Worm (Caenorhabditis elegans) whole organism, L4 larva: ENCODE results near the gene B0507.2.

Experiments used
- D1046.2 ChIP-seq: fragments of 200-800 bp; sonication (Bioruptor generic); IDR thresholded peaks from 2 replicates; pipeline ENCODE4 v1.3.6; 2022; ENCODE audit warnings: missing genetic modification characterization, missing compliant biosample characterization
- F37D6.2 ChIP-seq: sonication (generic microtip); optimal IDR thresholded peaks from 2 replicates; lab custom pipeline; 2016; ENCODE audit warnings: mild to moderate bottlenecking, missing genetic modification characterization, missing compliant biosample characterization
- F49E8.2 ChIP-seq: sonication (generic microtip); optimal IDR thresholded peaks from 2 replicates; lab custom pipeline; 2016; ENCODE audit warnings: missing compliant biosample characterization, mild to moderate bottlenecking, missing genetic modification characterization, borderline replicate concordance
- T20F7.1 ChIP-seq: fragments of 200-800 bp; sonication (Bioruptor generic); optimal IDR thresholded peaks from 2 replicates; lab custom pipeline; 2018; ENCODE audit warnings: mild to moderate bottlenecking, missing genetic modification characterization, missing compliant biosample characterization
- Y48G9A.11 ChIP-seq: fragments of 200-800 bp; sonication (Bioruptor generic); IDR thresholded peaks from 2 replicates; pipeline ENCODE4 v1.3.6; 2022; ENCODE audit warnings: missing genetic modification reagents, missing genetic modification characterization, missing compliant biosample characterization
- Y5F2A.4 ChIP-seq: fragments of 200-800 bp; sonication (Bioruptor generic); optimal IDR thresholded peaks from 2 replicates; lab custom pipeline; 2018; ENCODE audit warnings: mild to moderate bottlenecking, missing genetic modification characterization, missing compliant biosample characterization
- Y75B8A.6 ChIP-seq: fragments of 200-800 bp; sonication (Bioruptor generic); IDR thresholded peaks from 2 replicates; pipeline ENCODE4 v1.3.6; 2022; ENCODE audit warnings: missing genetic modification reagents, missing genetic modification characterization, missing compliant biosample characterization
- aha-1 ChIP-seq: fragments of 150-350 bp; peaks from one replicate; lab custom pipeline; 2014; ENCODE audit warnings: missing biosample characterization, missing genetic modification characterization
- aly-2 ChIP-seq: sonication (generic microtip); optimal IDR thresholded peaks from 2 replicates; lab custom pipeline; 2018; ENCODE audit warnings: missing biosample characterization, missing genetic modification characterization
- ama-1 ChIP-seq: fragments of 150-350 bp; optimal IDR thresholded peaks from 2 replicates; lab custom pipeline; 2014; ENCODE audit warnings: inconsistent platforms, mixed read lengths
- ceh-20 ChIP-seq: fragments of 200-800 bp; sonication (Bioruptor generic); IDR thresholded peaks from 2 replicates; pipeline ENCODE4 v1.3.6; 2022; ENCODE audit warnings: missing genetic modification reagents, missing genetic modification characterization, missing compliant biosample characterization
- ceh-44 ChIP-seq: fragments of 200-800 bp; sonication (Bioruptor generic); IDR thresholded peaks from 2 replicates; pipeline ENCODE4 v1.3.6; 2022; ENCODE audit warnings: missing genetic modification reagents, missing genetic modification characterization, missing compliant biosample characterization
- ceh-82 ChIP-seq: sonication (generic microtip); optimal IDR thresholded peaks from 2 replicates; lab custom pipeline; 2017; ENCODE audit warnings: missing biosample characterization, missing genetic modification characterization
- ctbp-1 ChIP-seq: fragments of 200-800 bp; sonication (Bioruptor generic); IDR thresholded peaks from 2 replicates; pipeline ENCODE4 v1.3.6; 2022; ENCODE audit warnings: missing genetic modification reagents, missing genetic modification characterization, missing compliant biosample characterization
- daf-16 ChIP-seq, 3 experiments: sonication (generic microtip); optimal IDR thresholded peaks; 2 replicates each; lab custom pipeline; 2016 to 2017; ENCODE audit warnings: missing genetic modification characterization in 3 of 3, missing genetic modification reagents in 3 of 3, mild to moderate bottlenecking in 2 of 3, missing compliant biosample characterization in 2 of 3, missing biosample characterization in 1 of 3, moderate library complexity in 1 of 3
- dmd-6 ChIP-seq: fragments of 200-800 bp; sonication (Bioruptor generic); IDR thresholded peaks from 2 replicates; pipeline ENCODE4 v1.3.6; 2022; ENCODE audit warnings: missing genetic modification reagents, missing genetic modification characterization, missing compliant biosample characterization
- dmd-9 ChIP-seq: fragments of 200-800 bp; sonication (Bioruptor generic); IDR thresholded peaks from 2 replicates; pipeline ENCODE4 v1.3.6; 2022; ENCODE audit warnings: missing genetic modification reagents, missing genetic modification characterization, missing compliant biosample characterization
- dve-1 ChIP-seq: sonication (generic microtip); optimal IDR thresholded peaks from 2 replicates; lab custom pipeline; 2017; ENCODE audit warnings: antibody characterized with exemption, mild to moderate bottlenecking, missing genetic modification characterization, missing compliant biosample characterization; ENCODE audit not compliant: insufficient read depth
- egl-27 ChIP-seq: sonication (generic microtip); optimal IDR thresholded peaks from 3 replicates; lab custom pipeline; 2017; ENCODE audit warnings: missing biosample characterization, missing genetic modification reagents, missing genetic modification characterization
- egl-43 ChIP-seq: fragments of 200-800 bp; sonication (Bioruptor generic); IDR thresholded peaks from 2 replicates; pipeline ENCODE4 v1.3.6; 2022; ENCODE audit warnings: missing genetic modification reagents, missing genetic modification characterization, missing compliant biosample characterization
- fkh-10 ChIP-seq: fragments of 150-350 bp; optimal IDR thresholded peaks from 2 replicates; lab custom pipeline; 2014; ENCODE audit warnings: missing biosample characterization, missing genetic modification reagents, missing genetic modification characterization
- hif-1 ChIP-seq, 2 experiments: sonication (generic microtip); optimal IDR thresholded peaks; 2 replicates each; lab custom pipeline; 2016 to 2017; ENCODE audit warnings: missing compliant biosample characterization in 2 of 2, missing genetic modification characterization in 2 of 2, missing genetic modification reagents in 2 of 2, missing genotype in 2 of 2, mild to moderate bottlenecking in 1 of 2
- lin-1 ChIP-seq: fragments of 200-800 bp; sonication (Bioruptor generic); IDR thresholded peaks from 2 replicates; pipeline ENCODE4 v1.3.6; 2022; ENCODE audit warnings: missing genetic modification reagents, missing genetic modification characterization, missing compliant biosample characterization
- lin-29 ChIP-seq: fragments of 200-800 bp; sonication (Bioruptor generic); IDR thresholded peaks from 2 replicates; pipeline ENCODE4 v1.3.6; 2022; ENCODE audit warnings: missing genetic modification reagents, missing genetic modification characterization, missing compliant biosample characterization
- lin-39 ChIP-seq: fragments of 150-350 bp; optimal IDR thresholded peaks from 2 replicates; lab custom pipeline; 2014; ENCODE audit warnings: missing biosample characterization, missing genetic modification reagents, missing genetic modification characterization
- lir-3 ChIP-seq: sonication (generic microtip); optimal IDR thresholded peaks from 2 replicates; lab custom pipeline; 2016; ENCODE audit warnings: mild to moderate bottlenecking, missing genetic modification characterization, missing compliant biosample characterization
- madf-9 ChIP-seq: fragments of 200-800 bp; sonication (Bioruptor generic); conservative IDR thresholded peaks from 2 replicates; pipeline ENCODE4 v1.3.6; 2022; ENCODE audit warnings: missing genetic modification reagents, missing genetic modification characterization, missing compliant biosample characterization
- mes-2 ChIP-seq: sonication (generic microtip); optimal IDR thresholded peaks from 2 replicates; lab custom pipeline; 2016; ENCODE audit warnings: missing genotype, mild to moderate bottlenecking, missing genetic modification characterization, missing compliant biosample characterization; ENCODE audit not compliant: poor library complexity, severe bottlenecking
- mxl-2 ChIP-seq: fragments of 200-800 bp; sonication (Bioruptor generic); conservative IDR thresholded peaks from 2 replicates; pipeline ENCODE4 v1.3.6; 2022; ENCODE audit warnings: missing genetic modification reagents, missing genetic modification characterization, missing compliant biosample characterization
- nhr-10 ChIP-seq: fragments of 150-350 bp; optimal IDR thresholded peaks from 2 replicates; lab custom pipeline; 2014; ENCODE audit warnings: missing biosample characterization, missing genetic modification characterization
- nhr-102 ChIP-seq: sonication (generic microtip); optimal IDR thresholded peaks from 2 replicates; lab custom pipeline; 2016; ENCODE audit warnings: mild to moderate bottlenecking, missing genetic modification characterization, moderate library complexity, missing compliant biosample characterization
- nhr-11 ChIP-seq: fragments of 150-350 bp; optimal IDR thresholded peaks from 2 replicates; lab custom pipeline; 2014; ENCODE audit warnings: missing biosample characterization, missing genetic modification characterization
- nhr-237 ChIP-seq: sonication (generic microtip); optimal IDR thresholded peaks from 2 replicates; lab custom pipeline; 2017; ENCODE audit warnings: missing biosample characterization, missing genetic modification characterization
- nhr-28 ChIP-seq: fragments of 150-350 bp; optimal IDR thresholded peaks from 2 replicates; lab custom pipeline; 2014; ENCODE audit warnings: missing biosample characterization, missing genetic modification characterization
- nhr-77 ChIP-seq: fragments of 150-350 bp; optimal IDR thresholded peaks from 2 replicates; lab custom pipeline; 2014; ENCODE audit warnings: missing biosample characterization, missing genetic modification characterization
- pha-4 ChIP-seq, 2 experiments: fragments of 150-350 bp in 1 of 2; fragments of 200-800 bp in 1 of 2; sonication (Bioruptor generic) in 1 of 2; IDR thresholded peaks in 1 of 2; optimal IDR thresholded peaks in 1 of 2; 2 replicates each; pipeline versions ENCODE4 v1.3.6 to Lab custom; 2014 to 2022; ENCODE audit warnings: missing genetic modification characterization in 2 of 2, missing genetic modification reagents in 2 of 2, missing biosample characterization in 1 of 2, missing compliant biosample characterization in 1 of 2
- php-3 ChIP-seq: fragments of 200-800 bp; sonication (Bioruptor generic); IDR thresholded peaks from 2 replicates; pipeline ENCODE4 v1.3.6; 2022; ENCODE audit warnings: missing genetic modification reagents, missing genetic modification characterization, missing compliant biosample characterization
- pqm-1 ChIP-seq: sonication (generic microtip); optimal IDR thresholded peaks from 2 replicates; lab custom pipeline; 2017; ENCODE audit warnings: missing biosample characterization, missing genetic modification characterization
- rbr-2 ChIP-seq: sonication (generic microtip); optimal IDR thresholded peaks from 2 replicates; lab custom pipeline; 2016; ENCODE audit warnings: missing genotype, missing genetic modification characterization, missing compliant biosample characterization
- saeg-2 ChIP-seq: fragments of 200-800 bp; sonication (Bioruptor generic); IDR thresholded peaks from 2 replicates; pipeline ENCODE4 v1.3.6; 2022; ENCODE audit warnings: missing genetic modification reagents, missing genetic modification characterization, missing compliant biosample characterization
- sdz-12 ChIP-seq: fragments of 200-800 bp; sonication (Bioruptor generic); optimal IDR thresholded peaks from 2 replicates; lab custom pipeline; 2018; ENCODE audit warnings: mild to moderate bottlenecking, missing genetic modification characterization, missing compliant biosample characterization
- tra-1 ChIP-seq: fragments of 200-800 bp; sonication (Bioruptor generic); IDR thresholded peaks from 2 replicates; pipeline ENCODE4 v1.3.6; 2022; ENCODE audit warnings: missing genetic modification reagents, missing genetic modification characterization, missing compliant biosample characterization
- unc-62 ChIP-seq, 3 experiments: fragments of 150-350 bp in 1 of 3; sonication (generic microtip); optimal IDR thresholded peaks in 2 of 3; peaks in 1 of 3; 1 replicate in 1 of 3; 2 replicates in 2 of 3; lab custom pipeline; 2014 to 2017; ENCODE audit warnings: missing biosample characterization in 3 of 3, missing genetic modification characterization in 3 of 3, missing genetic modification reagents in 3 of 3, missing genotype in 1 of 3
- zfp-2 ChIP-seq: sonication (generic microtip); optimal IDR thresholded peaks from 2 replicates; lab custom pipeline; 2016; ENCODE audit warnings: mild to moderate bottlenecking, missing genetic modification characterization, missing compliant biosample characterization

The B0507.2 gene

DNA sequence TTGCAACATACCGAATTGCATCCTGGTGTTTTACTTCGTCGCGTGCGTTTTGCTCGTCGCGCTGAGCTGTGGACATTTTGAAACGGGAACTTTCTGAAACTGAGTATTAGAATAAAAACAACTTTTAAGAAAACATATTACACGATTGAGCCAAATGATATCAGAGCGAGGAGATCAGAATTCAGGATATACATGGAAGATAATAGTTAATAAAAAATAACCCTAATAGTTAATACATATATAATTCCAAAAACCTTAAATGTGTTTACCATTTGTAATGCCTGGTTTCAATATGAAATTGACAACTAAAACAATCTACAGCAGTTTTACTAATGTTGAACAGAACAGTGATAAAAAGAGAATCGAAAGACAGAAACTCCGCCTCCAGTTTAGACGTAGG, 11.3 kb upstream of the B0507.2 start, which contains the start of gene B0507.8:
Gene B0507.8 (minus strand): TSS at position 101 of the 400 bp plus-strand sequence.
- TF ChIP-seq hif-1 (tag; optimal IDR thresholded peaks at IDR 0.05; lab: Kevin White, UChicago) (no peak), F37D6.2 (no peak), Y5F2A.4 (GFP tag; lab: Kevin White, UChicago) (no peak)

DNA sequence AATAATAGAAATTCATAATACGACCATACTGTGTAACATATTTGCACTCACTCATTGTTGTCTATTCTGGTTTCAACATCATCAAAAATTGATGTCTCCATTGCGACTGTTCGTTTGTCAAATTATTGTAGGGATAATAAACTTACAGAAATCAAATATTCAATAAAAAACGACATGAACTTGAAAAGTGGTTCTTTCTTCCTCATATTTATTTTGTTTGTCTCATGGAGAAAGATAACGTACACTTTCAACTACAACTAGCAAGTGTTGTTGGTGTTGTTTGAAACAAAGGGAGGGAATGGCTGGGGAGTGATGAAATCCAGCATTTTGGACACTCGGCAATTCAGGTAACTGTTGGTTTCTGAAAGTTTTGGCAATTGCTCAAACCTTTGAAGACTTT, 8.2 kb upstream of the B0507.2 start, which contains the start of gene B0507.9:
Gene B0507.9 (minus strand): TSS at position 101 of the 400 bp plus-strand sequence.
- no peak for TF ChIP-seq mes-2
- no peak for TF ChIP-seq madf-9
- no peak for TF ChIP-seq ceh-20
- TF ChIP-seq D1046.2 (GFP tag; lab: Robert Waterston, UW), result no peak
- no peak for TF ChIP-seq mxl-2 (GFP tag; lab: Robert Waterston, UW)
- TF ChIP-seq Y75B8A.6 (GFP tag; lab: Robert Waterston, UW), result no peak
- no peak for TF ChIP-seq pha-4 (GFP tag; IDR thresholded peaks at IDR 0.05; lab: Robert Waterston, UW)
- no peak for TF ChIP-seq pha-4 (tag; optimal IDR thresholded peaks at IDR 0.05; lab: Kevin White, UChicago)
- no peak for TF ChIP-seq nhr-10 (tag; lab: Kevin White, UChicago)
- TF ChIP-seq Y48G9A.11 (GFP tag; lab: Robert Waterston, UW), result no peak
- TF ChIP-seq lin-39 (tag; lab: Kevin White, UChicago), result no peak
- TF ChIP-seq unc-62 (GFP tag; optimal IDR thresholded peaks at IDR 0.05 in 1 of 2; lab: Kevin White, UChicago), result no peak
- no peak for TF ChIP-seq unc-62 (tag; optimal IDR thresholded peaks at IDR 0.05; lab: Kevin White, UChicago)
- TF ChIP-seq ceh-82 (tag; lab: Kevin White, UChicago), result no peak
- TF ChIP-seq nhr-77 (tag; lab: Kevin White, UChicago), result no peak
- TF ChIP-seq nhr-102 (tag; lab: Kevin White, UChicago), result no peak
- no peak for TF ChIP-seq nhr-11 (tag; lab: Kevin White, UChicago)
- TF ChIP-seq zfp-2 (tag; lab: Kevin White, UChicago), result no peak
- no peak for TF ChIP-seq ceh-44 (GFP tag; lab: Robert Waterston, UW)
- no peak for TF ChIP-seq lin-29

DNA sequence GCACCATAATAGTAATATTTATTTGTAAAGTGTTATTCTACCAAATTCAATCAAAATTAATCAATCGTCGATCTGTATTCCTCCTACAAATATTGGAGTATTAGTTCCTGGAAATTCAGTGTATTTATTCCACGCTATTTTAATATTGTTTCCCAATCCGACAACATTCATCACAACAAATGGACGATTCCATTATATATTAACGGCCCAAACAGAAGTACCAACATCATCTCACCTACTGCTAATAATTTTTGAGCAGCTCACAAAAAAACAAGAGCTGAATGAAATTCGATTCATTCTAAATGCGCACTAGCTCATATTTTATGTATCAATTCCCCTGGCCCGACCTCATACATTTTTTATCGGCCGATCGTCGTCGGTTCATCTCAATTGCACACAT, 7.1 kb upstream of the B0507.2 start:
- TF ChIP-seq rbr-2 (no peak), dmd-9 (GFP tag; lab: Robert Waterston, UW) (no peak), unc-62 (GFP tag; optimal IDR thresholded peaks at IDR 0.05 in 1 of 2; lab: Kevin White, UChicago) (peak in 1 of 2 experiments; percentile 15), unc-62 (tag; optimal IDR thresholded peaks at IDR 0.05; lab: Kevin White, UChicago) (no peak), dve-1 (no peak), F49E8.2 (tag; lab: Kevin White, UChicago) (no peak), saeg-2 (GFP tag; lab: Robert Waterston, UW) (no peak), aha-1 (tag; lab: Kevin White, UChicago) (peak; percentile 90), fkh-10 (GFP tag; lab: Kevin White, UChicago) (no peak), pha-4 (GFP tag; IDR thresholded peaks at IDR 0.05; lab: Robert Waterston, UW) (no peak), pha-4 (tag; optimal IDR thresholded peaks at IDR 0.05; lab: Kevin White, UChicago) (no peak)

DNA sequence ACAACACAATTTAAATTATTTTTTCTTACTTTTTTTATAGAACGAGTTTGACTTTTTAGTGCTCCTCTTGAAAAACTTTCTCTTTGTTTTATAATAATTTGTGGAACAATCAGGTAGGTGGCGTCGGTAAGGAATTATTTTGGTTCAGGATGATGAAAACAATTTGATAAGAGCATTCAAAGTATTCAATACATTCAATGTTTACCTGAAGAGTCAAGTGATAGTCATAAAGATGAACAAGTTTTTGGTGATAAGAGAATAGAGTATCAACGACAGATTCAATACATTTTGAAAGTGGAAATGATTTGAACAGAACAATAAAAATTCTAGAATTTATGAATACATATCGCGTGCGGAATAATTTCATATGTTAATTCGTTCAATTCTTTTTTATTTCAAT, 6.6 kb upstream of the B0507.2 start:
- TF ChIP-seq pqm-1, result peak; percentile 85
- no peak for TF ChIP-seq daf-16 (GFP tag; optimal IDR thresholded peaks at IDR 0.05; lab: Kevin White, UChicago)
- TF ChIP-seq daf-16 (tag; optimal IDR thresholded peaks at IDR 0.05; lab: Kevin White, UChicago), result peak; percentile 92
- no peak for TF ChIP-seq aly-2
- no peak for TF ChIP-seq nhr-237 (tag; lab: Kevin White, UChicago)
- TF ChIP-seq ama-1, result no peak
- no peak for TF ChIP-seq egl-43 (GFP tag; lab: Robert Waterston, UW)
- no peak for TF ChIP-seq fkh-10 (GFP tag; lab: Kevin White, UChicago)
- TF ChIP-seq lin-1 (GFP tag; lab: Robert Waterston, UW), result 0 out of 2 replicates have a peak, but pooled peaks have one; percentile 25
- no peak for TF ChIP-seq sdz-12 (GFP tag; lab: Kevin White, UChicago)
- no peak for TF ChIP-seq ctbp-1 (GFP tag; lab: Robert Waterston, UW)
- TF ChIP-seq egl-27, result no peak
- TF ChIP-seq T20F7.1 (GFP tag; lab: Kevin White, UChicago), result no peak
- peak; percentile 79 for TF ChIP-seq php-3
- no peak for TF ChIP-seq lir-3
- peak; percentile 18; the same call in 1 of the 2 replicates for TF ChIP-seq tra-1 (GFP tag; lab: Robert Waterston, UW)
- TF ChIP-seq nhr-77 (tag; lab: Kevin White, UChicago), result peak; percentile 51
- TF ChIP-seq nhr-28, result peak; percentile 62
- peak; percentile 18; the same call in 1 of the 2 replicates for TF ChIP-seq dmd-6 (GFP tag; lab: Robert Waterston, UW)
- TF ChIP-seq dve-1, result peak; percentile 55
